Fruit fly (Drosophila melanogaster) whole organism, pupa: Measurements from ENCODE around the gene CG11309.

Experiments used
- CG10348 ChIP-seq: fragments of 200-800 bp; sonication (Bioruptor generic); IDR thresholded peaks from 2 replicates; pipeline ENCODE4 v1.3.6; 2022; ENCODE audit warnings: missing biosample characterization, missing genetic modification characterization
- CG15710 ChIP-seq: fragments of 200-800 bp; sonication (Bioruptor generic); optimal IDR thresholded peaks from 2 replicates; lab custom pipeline; 2018; ENCODE audit warnings: missing biosample characterization, mild to moderate bottlenecking, missing genetic modification characterization, moderate library complexity
- CG17806 ChIP-seq: fragments of 200-800 bp; sonication (Bioruptor generic); optimal IDR thresholded peaks from 2 replicates; lab custom pipeline; 2018; ENCODE audit warnings: missing biosample characterization, mild to moderate bottlenecking, missing genetic modification characterization, moderate library complexity
- CG32121 ChIP-seq: fragments of 200-800 bp; sonication (Bioruptor generic); IDR thresholded peaks from 2 replicates; pipeline ENCODE4 v1.3.6; 2022; ENCODE audit warnings: missing biosample characterization, missing genetic modification characterization
- EcR ChIP-seq: fragments of 200-800 bp; sonication (Bioruptor generic); optimal IDR thresholded peaks from 3 replicates; lab custom pipeline; 2019; ENCODE audit warnings: missing biosample characterization, missing genetic modification characterization, mild to moderate bottlenecking, moderate library complexity, missing genetic modification reagents
- Ets98B ChIP-seq: fragments of 200-800 bp; sonication (Bioruptor generic); IDR thresholded peaks from 2 replicates; pipeline ENCODE4 v1.3.6; 2022; ENCODE audit warnings: missing biosample characterization, missing genetic modification characterization
- Pif1B ChIP-seq: fragments of 200-800 bp; sonication (Bioruptor generic); optimal IDR thresholded peaks from 3 replicates; lab custom pipeline; 2016; ENCODE audit warnings: missing biosample characterization, missing genetic modification characterization
- Snoo ChIP-seq: fragments of 200-800 bp; sonication (Bioruptor generic); optimal IDR thresholded peaks from 3 replicates; lab custom pipeline; 2017; ENCODE audit warnings: missing biosample characterization, mild to moderate bottlenecking, missing genetic modification characterization, inconsistent platforms
- fd96Ca ChIP-seq: fragments of 200-800 bp; sonication (Bioruptor generic); IDR thresholded peaks from 3 replicates; pipeline ENCODE4 v1.3.6; 2022; ENCODE audit warnings: missing biosample characterization, missing genetic modification characterization
- gl ChIP-seq: fragments of 200-800 bp; sonication (Bioruptor generic); optimal IDR thresholded peaks from 2 replicates; lab custom pipeline; 2018; ENCODE audit warnings: missing biosample characterization, mild to moderate bottlenecking, missing genetic modification characterization
- rn ChIP-seq: fragments of 200-800 bp; sonication (Bioruptor generic); IDR thresholded peaks from 2 replicates; pipeline ENCODE4 v1.3.6; 2022; ENCODE audit warnings: missing biosample characterization, missing genetic modification characterization

DNA sequence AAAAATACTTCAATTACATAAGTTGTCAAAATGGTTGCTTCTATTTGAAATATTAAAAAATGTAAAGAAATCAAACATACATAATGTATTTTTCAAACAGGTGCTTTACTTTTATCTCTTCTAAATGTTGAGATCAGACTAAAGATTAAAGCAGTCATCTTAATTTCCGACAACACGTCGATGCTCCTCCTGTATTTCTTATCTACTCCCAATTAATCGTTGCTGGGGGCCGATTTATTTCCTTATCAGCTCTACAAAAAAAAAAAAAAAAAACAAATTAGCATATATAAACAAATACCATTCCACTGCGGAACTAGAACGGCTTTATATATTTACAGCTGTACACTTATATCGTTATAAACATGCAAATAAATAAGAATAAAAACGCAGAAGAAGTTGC lies 22.8 kb downstream of the CG11309 start:
- TF ChIP-seq Snoo (no peak), CG15710 (tag; lab: Kevin White, UChicago) (no peak), CG17806 (tag; lab: Kevin White, UChicago) (no peak), Ets98B (GFP tag; lab: Robert Waterston, UW) (no peak), CG10348 (no peak), gl (tag; lab: Kevin White, UChicago) (no peak), rn (GFP tag; lab: Robert Waterston, UW) (no peak), EcR (GFP tag; lab: Kevin White, UChicago) (no peak), fd96Ca (GFP tag; lab: Robert Waterston, UW) (no peak), Pif1B (GFP tag; lab: Kevin White, UChicago) (no peak), CG32121 (GFP tag; lab: Robert Waterston, UW) (no peak)
